Fruit fly (Drosophila melanogaster) whole organism, embryonic: ENCODE results near the gene yps.

Experiments used
- Ada2b ChIP-seq: fragments of 200-800 bp; sonication (Bioruptor generic); IDR thresholded peaks from 2 replicates; pipeline ENCODE4 v1.3.6; 2022; ENCODE audit warnings: missing biosample characterization, missing genetic modification characterization
- Bgb ChIP-seq: fragments of 200-800 bp; sonication (Bioruptor generic); IDR thresholded peaks from 2 replicates; pipeline ENCODE4 v1.3.6; 2022; ENCODE audit warnings: missing biosample characterization, missing genetic modification characterization; ENCODE audit not compliant: partially characterized antibody
- Blimp-1 ChIP-seq: fragments of 200-800 bp; sonication (Bioruptor generic); optimal IDR thresholded peaks from 3 replicates; lab custom pipeline; 2018; ENCODE audit warnings: missing biosample characterization, missing genetic modification characterization, mild to moderate bottlenecking, moderate library complexity, missing genetic modification reagents
- Bteb2 ChIP-seq: fragments of 200-800 bp; sonication (Bioruptor generic); optimal IDR thresholded peaks from 2 replicates; lab custom pipeline; 2016; ENCODE audit warnings: missing biosample characterization, missing genetic modification characterization
- CG10267 ChIP-seq: fragments of 200-800 bp; sonication (Bioruptor generic); optimal IDR thresholded peaks from 2 replicates; lab custom pipeline; 2018; ENCODE audit warnings: missing biosample characterization, mild to moderate bottlenecking, missing genetic modification characterization, moderate library complexity
- CG10979 ChIP-seq: fragments of 200-800 bp; sonication (Bioruptor generic); optimal IDR thresholded peaks from 2 replicates; lab custom pipeline; 2018; ENCODE audit warnings: missing biosample characterization, mild to moderate bottlenecking, missing genetic modification characterization, moderate library complexity
- CG12219 ChIP-seq: fragments of 200-800 bp; sonication (Bioruptor generic); optimal IDR thresholded peaks from 3 replicates; lab custom pipeline; 2018; ENCODE audit warnings: missing biosample characterization, mild to moderate bottlenecking, missing genetic modification characterization
- CG12391 ChIP-seq: fragments of 200-800 bp; sonication (Bioruptor generic); optimal IDR thresholded peaks from 3 replicates; lab custom pipeline; 2018; ENCODE audit warnings: missing biosample characterization, mild to moderate bottlenecking, missing genetic modification characterization, moderate library complexity
- CG12769 ChIP-seq: fragments of 200-800 bp; sonication (Bioruptor generic); optimal IDR thresholded peaks from 2 replicates; lab custom pipeline; 2019; ENCODE audit warnings: missing biosample characterization, mild to moderate bottlenecking, missing genetic modification characterization, moderate library complexity
- CG14860 ChIP-seq: fragments of 200-800 bp; sonication (Bioruptor generic); IDR thresholded peaks from 3 replicates; pipeline ENCODE4 v1.3.6; 2022; ENCODE audit warnings: missing biosample characterization, missing genetic modification characterization; ENCODE audit not compliant: partially characterized antibody
- CG14965 ChIP-seq: fragments of 200-800 bp; sonication (Bioruptor generic); optimal IDR thresholded peaks from 2 replicates; lab custom pipeline; 2016; ENCODE audit warnings: missing biosample characterization, missing genetic modification characterization, borderline replicate concordance
- CG16863 ChIP-seq: fragments of 200-800 bp; sonication (Bioruptor generic); optimal IDR thresholded peaks from 3 replicates; lab custom pipeline; 2016; ENCODE audit warnings: missing biosample characterization, missing genetic modification characterization
- CG1792 ChIP-seq: fragments of 200-800 bp; sonication (Bioruptor generic); optimal IDR thresholded peaks from 2 replicates; lab custom pipeline; 2016; ENCODE audit warnings: missing biosample characterization, missing genetic modification characterization
- CG33213 ChIP-seq: fragments of 200-800 bp; sonication (Bioruptor generic); optimal IDR thresholded peaks from 3 replicates; lab custom pipeline; 2016; ENCODE audit warnings: missing biosample characterization, missing genetic modification characterization
- CG5180 ChIP-seq: fragments of 200-800 bp; sonication (Bioruptor generic); optimal IDR thresholded peaks from 3 replicates; lab custom pipeline; 2017; ENCODE audit warnings: missing biosample characterization, missing genetic modification characterization, mild to moderate bottlenecking, moderate library complexity, missing genetic modification reagents
- CG5953 ChIP-seq: fragments of 200-800 bp; sonication (Bioruptor generic); IDR thresholded peaks from 2 replicates; pipeline ENCODE4 v1.3.6; 2022; ENCODE audit warnings: missing biosample characterization, missing genetic modification characterization
- CG7745 ChIP-seq: fragments of 200-800 bp; sonication (Bioruptor generic); optimal IDR thresholded peaks from 2 replicates; lab custom pipeline; 2018; ENCODE audit warnings: missing biosample characterization, mild to moderate bottlenecking, missing genetic modification characterization, moderate library complexity
- CG7963 ChIP-seq: fragments of 200-800 bp; sonication (Bioruptor generic); IDR thresholded peaks from 3 replicates; pipeline ENCODE4 v1.3.6; 2022; ENCODE audit warnings: missing biosample characterization, missing genetic modification characterization; ENCODE audit not compliant: partially characterized antibody
- CG7987 ChIP-seq: fragments of 200-800 bp; sonication (Bioruptor generic); optimal IDR thresholded peaks from 2 replicates; lab custom pipeline; 2018; ENCODE audit warnings: missing biosample characterization, mild to moderate bottlenecking, missing genetic modification characterization, moderate library complexity
- CG8089 ChIP-seq: fragments of 200-800 bp; sonication (Bioruptor generic); optimal IDR thresholded peaks from 3 replicates; lab custom pipeline; 2016; ENCODE audit warnings: missing biosample characterization, missing genetic modification characterization
- CG9727 ChIP-seq: fragments of 200-800 bp; sonication (Bioruptor generic); optimal IDR thresholded peaks from 3 replicates; lab custom pipeline; 2017; ENCODE audit warnings: missing biosample characterization, mild to moderate bottlenecking, missing genetic modification characterization
- CHES-1-like ChIP-seq: fragments of 200-800 bp; sonication (Bioruptor generic); optimal IDR thresholded peaks from 2 replicates; lab custom pipeline; 2016; ENCODE audit warnings: missing biosample characterization, missing genetic modification characterization
- Dfd ChIP-seq, 2 experiments: fragments of >200 bp; optimal IDR thresholded peaks; 2 replicates each; lab custom pipeline; 2017; ENCODE audit warnings: missing biosample characterization in 2 of 2, missing genetic modification characterization in 2 of 2
- E2f1 ChIP-seq: fragments of 200-800 bp; sonication (Bioruptor generic); IDR thresholded peaks from 2 replicates; pipeline ENCODE4 v1.3.6; 2022; ENCODE audit warnings: missing biosample characterization, missing genetic modification characterization
- HLH4C ChIP-seq: fragments of 200-800 bp; sonication (Bioruptor generic); IDR thresholded peaks from 3 replicates; pipeline ENCODE4 v1.3.6; 2022; ENCODE audit warnings: missing biosample characterization, missing genetic modification characterization; ENCODE audit not compliant: partially characterized antibody
- Hand ChIP-seq: fragments of 200-800 bp; sonication (Bioruptor generic); optimal IDR thresholded peaks from 2 replicates; lab custom pipeline; 2017; ENCODE audit warnings: mild to moderate bottlenecking, missing biosample characterization, missing genetic modification reagents, missing genetic modification characterization
- NC2β ChIP-seq: fragments of 200-800 bp; sonication (Bioruptor generic); optimal IDR thresholded peaks from 2 replicates; lab custom pipeline; 2016; ENCODE audit warnings: missing biosample characterization, missing genetic modification characterization
- Nf-YB ChIP-seq: fragments of 200-800 bp; sonication (Bioruptor generic); optimal IDR thresholded peaks from 3 replicates; lab custom pipeline; 2019; ENCODE audit warnings: missing biosample characterization, mild to moderate bottlenecking, missing genetic modification characterization, moderate library complexity
- Ravus ChIP-seq: fragments of 200-800 bp; sonication (Bioruptor generic); IDR thresholded peaks from 2 replicates; pipeline ENCODE4 v1.3.6; 2022; ENCODE audit warnings: missing biosample characterization, missing genetic modification characterization
- Ssrp ChIP-seq: fragments of 200-800 bp; sonication (Bioruptor generic); optimal IDR thresholded peaks from 2 replicates; lab custom pipeline; 2018; ENCODE audit warnings: missing biosample characterization, mild to moderate bottlenecking, missing genetic modification characterization, moderate library complexity
- Tbp ChIP-seq: fragments of >200 bp; optimal IDR thresholded peaks from 2 replicates; lab custom pipeline; 2018; ENCODE audit warnings: missing biosample characterization, missing genetic modification characterization
- Xrp1 ChIP-seq: fragments of 200-800 bp; sonication (Bioruptor generic); IDR thresholded peaks from 2 replicates; pipeline ENCODE4 v1.3.6; 2022; ENCODE audit warnings: missing biosample characterization, missing genetic modification characterization
- ab ChIP-seq: fragments of 200-800 bp; sonication (Bioruptor generic); optimal IDR thresholded peaks from 2 replicates; lab custom pipeline; 2016; ENCODE audit warnings: missing biosample characterization, missing genetic modification characterization
- amos ChIP-seq: fragments of 200-800 bp; sonication (Bioruptor generic); IDR thresholded peaks from 2 replicates; pipeline ENCODE4 v1.3.6; 2022; ENCODE audit warnings: missing biosample characterization, missing genetic modification characterization; ENCODE audit not compliant: partially characterized antibody
- br ChIP-seq: fragments of >200 bp; optimal IDR thresholded peaks from 2 replicates; lab custom pipeline; 2017
- ci ChIP-seq: fragments of 200-800 bp; sonication (Bioruptor generic); IDR thresholded peaks from 3 replicates; pipeline ENCODE4 v1.3.6; 2022; ENCODE audit warnings: missing biosample characterization, missing genetic modification characterization
- crp ChIP-seq, 2 experiments: fragments of 200-800 bp; sonication (Bioruptor generic); optimal IDR thresholded peaks; 2 replicates in 1 of 2; 3 replicates in 1 of 2; lab custom pipeline; 2017; ENCODE audit warnings: missing biosample characterization in 2 of 2, missing genetic modification characterization in 2 of 2, mild to moderate bottlenecking in 1 of 2, moderate library complexity in 1 of 2
- da ChIP-seq: fragments of 200-800 bp; sonication (Bioruptor generic); optimal IDR thresholded peaks from 2 replicates; lab custom pipeline; 2016; ENCODE audit warnings: missing biosample characterization, missing genetic modification characterization
- dati ChIP-seq: fragments of 200-800 bp; sonication (Bioruptor generic); IDR thresholded peaks from 2 replicates; pipeline ENCODE4 v1.3.6; 2022; ENCODE audit warnings: missing biosample characterization, missing genetic modification characterization
- dpn ChIP-seq, 2 experiments: fragments of 200-800 bp; sonication (Bioruptor generic); optimal IDR thresholded peaks; 3 replicates each; lab custom pipeline; 2016; ENCODE audit warnings: missing biosample characterization in 2 of 2, missing genetic modification characterization in 2 of 2
- exex ChIP-seq: fragments of 200-800 bp; sonication (Bioruptor generic); optimal IDR thresholded peaks from 4 replicates; lab custom pipeline; 2018; ENCODE audit warnings: missing biosample characterization, mild to moderate bottlenecking, missing genetic modification characterization, moderate library complexity
- fu2 ChIP-seq: fragments of 200-800 bp; sonication (Bioruptor generic); optimal IDR thresholded peaks from 2 replicates; lab custom pipeline; 2016; ENCODE audit warnings: missing biosample characterization, missing genetic modification characterization
- hbn ChIP-seq: fragments of 200-800 bp; sonication (Bioruptor generic); IDR thresholded peaks from 2 replicates; pipeline ENCODE4 v1.3.6; 2022; ENCODE audit warnings: missing biosample characterization, missing genetic modification characterization; ENCODE audit not compliant: partially characterized antibody
- odd ChIP-seq: fragments of 200-800 bp; sonication (Bioruptor generic); optimal IDR thresholded peaks from 2 replicates; lab custom pipeline; 2017; ENCODE audit warnings: missing biosample characterization, mild to moderate bottlenecking, missing genetic modification characterization
- schlank ChIP-seq: fragments of 200-800 bp; sonication (Bioruptor generic); optimal IDR thresholded peaks from 2 replicates; lab custom pipeline; 2018; ENCODE audit warnings: missing biosample characterization, mild to moderate bottlenecking, missing genetic modification characterization
- sqz ChIP-seq: fragments of 200-800 bp; sonication (Bioruptor generic); optimal IDR thresholded peaks from 3 replicates; lab custom pipeline; 2018; ENCODE audit warnings: missing biosample characterization, mild to moderate bottlenecking, missing genetic modification characterization
- tll ChIP-seq, 2 experiments: fragments of 200-800 bp in 1 of 2; fragments of >200 bp in 1 of 2; sonication (Bioruptor generic) in 1 of 2; optimal IDR thresholded peaks; 2 replicates each; lab custom pipeline; 2017 to 2019; ENCODE audit warnings: missing biosample characterization in 2 of 2, missing genetic modification characterization in 2 of 2, mild to moderate bottlenecking in 1 of 2, moderate library complexity in 1 of 2
- trh ChIP-seq: fragments of 200-800 bp; sonication (Bioruptor generic); optimal IDR thresholded peaks from 2 replicates; lab custom pipeline; 2016; ENCODE audit warnings: missing biosample characterization, missing genetic modification characterization
- ttk ChIP-seq: fragments of 200-800 bp; sonication (Bioruptor generic); IDR thresholded peaks from 2 replicates; pipeline ENCODE4 v2.1.2; 2022; ENCODE audit warnings: missing biosample characterization, missing genetic modification characterization
- unc-4 ChIP-seq: fragments of 200-800 bp; sonication (Bioruptor generic); IDR thresholded peaks from 2 replicates; pipeline ENCODE4 v1.3.6; 2022; ENCODE audit warnings: missing biosample characterization, missing genetic modification characterization; ENCODE audit not compliant: partially characterized antibody

The yps gene

dm6 chr3L:12101924-12102383, 23.0 kb downstream of the yps start (continued):
- TF ChIP-seq CG10267 (peak; percentile 55), dati (no peak), CG12391 (tag; lab: Kevin White, UChicago) (peak; percentile 55), odd (no peak), NC2β (GFP tag; lab: Kevin White, UChicago) (no peak), Ada2b (GFP tag; lab: Robert Waterston, UW) (no peak), br (no peak), CG5180 (GFP tag; lab: Kevin White, UChicago) (no peak), CG10979 (peak; percentile 59), trh (no peak), Nf-YB (GFP tag; lab: Kevin White, UChicago) (no peak), CG8089 (GFP tag; lab: Kevin White, UChicago) (no peak), CG7987 (GFP tag; lab: Kevin White, UChicago) (no peak), CG12769 (tag; lab: Kevin White, UChicago) (no peak), CG1792 (GFP tag; lab: Kevin White, UChicago) (no peak), ab (no peak), Bgb (GFP tag; lab: Robert Waterston, UW) (no peak), Bteb2 (GFP tag; lab: Kevin White, UChicago) (no peak), fu2 (no peak), schlank (tag; lab: Kevin White, UChicago) (no peak), exex (tag; lab: Kevin White, UChicago) (no peak), Hand (GFP tag; lab: Kevin White, UChicago) (no peak), CG16863 (GFP tag; lab: Kevin White, UChicago) (no peak), CG14965 (GFP tag; lab: Kevin White, UChicago) (no peak), E2f1 (GFP tag; lab: Robert Waterston, UW) (no peak), crp (GFP tag; optimal IDR thresholded peaks at IDR 0.05; lab: Kevin White, UChicago) (no peak), CHES-1-like (GFP tag; lab: Kevin White, UChicago) (no peak), Blimp-1 (peak; percentile 26), hbn (GFP tag; lab: Robert Waterston, UW) (no peak), HLH4C (GFP tag; lab: Robert Waterston, UW) (no peak), CG7745 (no peak), amos (GFP tag; lab: Robert Waterston, UW) (no peak), CG5953 (no peak), CG9727 (GFP tag; lab: Kevin White, UChicago) (peak; percentile 61), CG14860 (GFP tag; lab: Robert Waterston, UW) (no peak), CG33213 (GFP tag; lab: Kevin White, UChicago) (no peak), Dfd (GFP tag; optimal IDR thresholded peaks at IDR 0.05; lab: Kevin White, UChicago) (no peak), Ravus (GFP tag; lab: Robert Waterston, UW) (no peak), Tbp (no peak), ci (GFP tag; lab: Robert Waterston, UW) (no peak), sqz (GFP tag; lab: Kevin White, UChicago) (peak; percentile 37), Ssrp (tag; lab: Kevin White, UChicago) (peak; percentile 24), Xrp1 (no peak), tll (GFP tag; optimal IDR thresholded peaks at IDR 0.05; lab: Kevin White, UChicago) (no peak), da (GFP tag; lab: Kevin White, UChicago) (no peak), unc-4 (no peak), ttk (GFP tag; lab: Robert Waterston, UW) (no peak), CG12219 (GFP tag; lab: Kevin White, UChicago) (no peak), dpn (GFP tag; optimal IDR thresholded peaks at IDR 0.05; lab: Kevin White, UChicago) (no peak), CG7963 (GFP tag; lab: Robert Waterston, UW) (no peak)
